Worm (Caenorhabditis elegans): Measurements from ENCODE around the gene C01F6.14.

Gene C01F6.14

DNA sequence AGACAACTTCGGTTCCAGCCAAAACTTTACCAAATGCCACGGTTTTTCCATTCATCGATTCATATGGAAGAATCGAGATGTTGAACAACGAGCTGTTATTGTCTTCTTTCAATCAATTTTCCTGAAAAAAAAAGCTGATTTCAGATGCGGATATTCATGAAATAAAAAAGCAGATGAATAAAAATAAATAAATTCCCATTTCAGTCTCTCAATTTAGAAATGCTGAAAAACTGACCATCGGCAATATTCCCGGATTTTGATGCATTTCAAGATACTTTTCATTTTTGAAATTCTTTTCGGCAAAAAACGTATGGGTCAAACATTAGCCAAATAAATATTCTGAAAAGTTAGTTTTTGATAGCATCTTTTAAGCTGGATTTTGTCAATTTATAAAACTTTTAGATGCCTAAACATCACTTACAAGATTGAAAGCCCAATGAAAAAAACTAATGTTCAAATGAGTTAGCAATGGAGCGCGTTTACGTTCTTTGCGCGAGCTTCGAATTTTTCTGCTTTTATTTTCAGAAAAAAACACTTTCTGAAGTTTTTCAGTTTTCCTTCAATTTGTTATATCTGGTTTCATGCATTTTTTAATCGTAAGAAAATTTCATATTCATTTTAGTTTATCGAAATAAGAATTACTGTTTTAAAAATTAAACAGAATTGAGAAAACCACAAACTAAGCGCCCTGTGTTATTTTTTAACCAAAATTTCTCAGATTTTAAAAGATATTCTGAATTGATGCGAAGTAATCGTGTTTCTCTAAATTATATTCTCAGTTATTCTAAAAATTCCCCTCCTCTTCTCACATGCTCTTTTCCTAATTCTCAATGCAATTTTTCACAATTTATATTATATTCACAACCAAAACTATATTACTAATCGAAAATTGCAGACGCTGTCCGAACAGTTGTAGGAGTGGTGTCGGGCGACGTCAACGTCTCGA is at the start of gene C01F6.14, which contains the start of gene fem-3:
TSS of gene C01F6.14 (minus strand) at position 51 of the 946 bp plus-strand sequence.
TSS of gene fem-3 (plus strand) at position 896 of the 946 bp plus-strand sequence.
- TF ChIP-seq efl-1 (optimal IDR thresholded peaks at IDR 0.05) (peak; percentile 9 to 73), efl-1 (GFP tag; optimal IDR thresholded peaks at IDR 0.05 in 1 of 2) (peak; percentile 79 to 97), skn-1 (tag; optimal IDR thresholded peaks at IDR 0.05) (peak; percentile 14), F16B12.6 (tag; optimal IDR thresholded peaks at IDR 0.05) (no peak), fkh-10 (GFP tag; optimal IDR thresholded peaks at IDR 0.05) (no peak), lsy-2 (tag; optimal IDR thresholded peaks at IDR 0.05) (peak in 1 of 2 experiments; percentile 54), nhr-85 (tag) (peak; percentile 41), dpl-1 (GFP tag; optimal IDR thresholded peaks at IDR 0.05) (peak; percentile 45 to 82 (median 70)), Y116A8C.19 (tag; optimal IDR thresholded peaks at IDR 0.05; ENCODE audit: borderline replicate concordance) (no peak), lin-35 (GFP tag; optimal IDR thresholded peaks at IDR 0.05) (peak; percentile 55 to 81)

DNA sequence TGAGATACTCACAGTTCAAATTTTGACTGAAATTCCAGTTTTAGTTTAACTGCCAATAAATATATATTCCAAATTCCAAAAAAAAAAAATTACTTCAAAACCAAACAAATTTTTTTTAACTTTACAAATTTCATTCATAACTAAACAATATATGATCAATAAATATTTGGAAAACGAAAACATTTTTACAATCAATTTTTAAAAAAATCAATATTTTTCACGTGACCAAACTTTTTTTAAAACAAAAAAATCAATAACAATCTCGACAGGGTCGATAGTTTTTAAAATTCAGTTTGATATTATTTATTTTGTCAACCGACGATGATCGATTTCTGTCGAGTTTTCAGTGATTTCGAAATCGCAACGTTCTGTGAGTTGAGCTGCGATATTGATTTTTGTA is 46.3 kb upstream of the C01F6.14 start, which contains the start of gene F23B2.7:
TSS of gene F23B2.7 (plus strand) at position 301 of the 400 bp plus-strand sequence.
- TF ChIP-seq mdl-1 (tag; optimal IDR thresholded peaks at IDR 0.05): no peak

DNA sequence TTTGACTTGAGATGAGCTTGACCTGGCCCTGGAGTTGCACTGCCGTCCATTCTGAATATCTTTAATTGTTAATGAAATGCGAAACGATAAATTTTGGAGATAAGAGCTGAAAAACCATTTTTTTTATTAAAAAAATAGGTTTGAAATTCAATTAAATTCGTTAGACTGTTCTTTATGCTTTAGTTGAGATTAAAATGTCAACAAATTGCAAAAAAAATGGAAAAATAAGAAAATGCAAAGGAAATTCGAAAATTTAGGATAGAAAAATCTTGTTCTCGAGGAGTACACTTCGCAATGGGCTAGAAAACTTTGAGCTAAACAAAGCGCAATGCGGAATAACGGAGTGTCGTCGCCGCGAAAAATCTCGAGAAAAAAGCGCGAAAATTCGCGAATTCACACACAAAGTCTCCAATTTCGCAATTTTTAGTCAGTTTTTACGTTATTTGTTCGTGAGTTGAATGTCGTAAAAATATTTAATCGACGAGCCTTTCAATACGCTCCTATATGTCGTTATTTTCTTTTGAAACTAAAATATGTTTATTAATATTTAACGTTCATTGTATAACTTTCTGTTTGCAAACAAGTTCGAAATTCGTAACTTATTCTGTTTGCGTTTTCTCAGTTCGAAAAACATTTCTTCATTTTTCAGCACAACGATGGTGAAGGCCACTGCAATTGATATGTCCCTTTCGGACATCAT is 43.0 kb upstream of the C01F6.14 start, which contains the start of the genes rpb-12 and aly-2:
TSS of gene rpb-12 (minus strand) at position 51 of the 700 bp plus-strand sequence.
TSS of gene aly-2 (plus strand) at position 650 of the 700 bp plus-strand sequence.
- TF ChIP-seq dsc-1 (tag; optimal IDR thresholded peaks at IDR 0.05) (peak; percentile 3), lsy-2 (tag; optimal IDR thresholded peaks at IDR 0.05) (peak; percentile 62 to 76), nhr-237 (tag; optimal IDR thresholded peaks at IDR 0.05) (no peak), elt-3 (tag; optimal IDR thresholded peaks at IDR 0.05) (no peak), nhr-76 (tag; optimal IDR thresholded peaks at IDR 0.05) (no peak), nhr-12 (tag; optimal IDR thresholded peaks at IDR 0.05) (no peak), ceh-82 (tag; optimal IDR thresholded peaks at IDR 0.05) (peak in 2 of 3 experiments; percentile 17 to 71), egl-13 (tag; optimal IDR thresholded peaks at IDR 0.05) (no peak), nhr-90 (tag; optimal IDR thresholded peaks at IDR 0.05; ENCODE audit: poor library complexity) (peak; percentile 23), ceh-88 (GFP tag; IDR thresholded peaks at IDR 0.05) (no peak), ztf-4 (tag; optimal IDR thresholded peaks at IDR 0.05) (no peak), xbp-1 (tag; optimal IDR thresholded peaks at IDR 0.05) (peak; percentile 51), pax-3 (tag; optimal IDR thresholded peaks at IDR 0.05) (no peak), ces-1 (GFP tag; optimal IDR thresholded peaks at IDR 0.05) (no peak), nhr-77 (tag; optimal IDR thresholded peaks at IDR 0.05) (peak; percentile 53), lin-39 (tag; optimal IDR thresholded peaks at IDR 0.05) (no peak), C04F5.9 (tag; optimal IDR thresholded peaks at IDR 0.05) (no peak), sptf-1 (tag; optimal IDR thresholded peaks at IDR 0.05) (no peak), dpl-1 (GFP tag; optimal IDR thresholded peaks at IDR 0.05) (peak; percentile 74 to 88 (median 79)), pag-3 (tag; optimal IDR thresholded peaks at IDR 0.05; ENCODE audit: borderline replicate concordance, insufficient read depth) (no peak), lin-15B (tag; optimal IDR thresholded peaks at IDR 0.05) (peak; percentile 75), unc-98 (GFP tag; IDR thresholded peaks at IDR 0.05) (no peak), Y116A8C.19 (tag; optimal IDR thresholded peaks at IDR 0.05; ENCODE audit: borderline replicate concordance) (no peak), unc-30 (tag; optimal IDR thresholded peaks at IDR 0.05) (no peak), elt-2 (tag; optimal IDR thresholded peaks at IDR 0.05) (no peak), irx-1 (tag; optimal IDR thresholded peaks at IDR 0.05) (no peak), tbx-2 (tag; optimal IDR thresholded peaks at IDR 0.05) (peak; percentile 62), nhr-85 (tag) (peak; percentile 57), pqm-1 (tag; optimal IDR thresholded peaks at IDR 0.05) (no peak), sup-37 (GFP tag; optimal IDR thresholded peaks at IDR 0.05) (no peak), tlp-1 (tag; optimal IDR thresholded peaks at IDR 0.05) (no peak), nhr-71 (tag; optimal IDR thresholded peaks at IDR 0.05) (peak; percentile 76), ceh-90 (tag; optimal IDR thresholded peaks at IDR 0.05) (no peak), blmp-1 (tag; optimal IDR thresholded peaks at IDR 0.05) (peak; percentile 34), alr-1 (tag; optimal IDR thresholded peaks at IDR 0.05; ENCODE audit: borderline replicate concordance) (no peak), efl-3 (GFP tag; optimal IDR thresholded peaks at IDR 0.05) (no peak), fos-1 (tag; optimal IDR thresholded peaks at IDR 0.05) (no peak), mef-2 (tag; optimal IDR thresholded peaks at IDR 0.05) (no peak)

Data from whole organism, L1 larva.